Fruit fly (Drosophila melanogaster) whole organism, embryonic: ENCODE results near the gene Hph.

Experiments used
- Aef1 ChIP-seq: fragments of 200-800 bp; sonication (Bioruptor generic); IDR thresholded peaks from 3 replicates; pipeline ENCODE4 v1.3.6; 2022; ENCODE audit warnings: missing biosample characterization, missing genetic modification characterization
- BEAF-32 ChIP-seq: fragments of 200-800 bp; sonication (Bioruptor generic); optimal IDR thresholded peaks from 3 replicates; lab custom pipeline; 2017; ENCODE audit warnings: missing biosample characterization, missing genetic modification characterization, mild to moderate bottlenecking, moderate library complexity, missing genetic modification reagents
- CG10267 ChIP-seq: fragments of 200-800 bp; sonication (Bioruptor generic); optimal IDR thresholded peaks from 2 replicates; lab custom pipeline; 2018; ENCODE audit warnings: missing biosample characterization, mild to moderate bottlenecking, missing genetic modification characterization, moderate library complexity
- CG10462 ChIP-seq: fragments of 200-800 bp; sonication (Bioruptor generic); optimal IDR thresholded peaks from 2 replicates; lab custom pipeline; 2016; ENCODE audit warnings: missing biosample characterization, missing genetic modification characterization
- CG11398 ChIP-seq: fragments of 200-800 bp; sonication (Bioruptor generic); optimal IDR thresholded peaks from 2 replicates; lab custom pipeline; 2016; ENCODE audit warnings: missing biosample characterization, missing genetic modification characterization
- CG13624 ChIP-seq: fragments of 200-800 bp; sonication (Bioruptor generic); optimal IDR thresholded peaks from 2 replicates; lab custom pipeline; 2016; ENCODE audit warnings: missing biosample characterization, missing genetic modification characterization
- CG18262 ChIP-seq: fragments of 200-800 bp; optimal IDR thresholded peaks from 3 replicates; lab custom pipeline; 2019; ENCODE audit warnings: missing biosample characterization, mild to moderate bottlenecking, missing genetic modification characterization, moderate library complexity
- CG2120 ChIP-seq: fragments of 200-800 bp; sonication (Bioruptor generic); optimal IDR thresholded peaks from 3 replicates; lab custom pipeline; 2016; ENCODE audit warnings: missing biosample characterization, missing genetic modification characterization
- CG32767 ChIP-seq: fragments of 200-800 bp; sonication (Bioruptor generic); IDR thresholded peaks from 2 replicates; pipeline ENCODE4 v1.3.6; 2022; ENCODE audit warnings: missing biosample characterization, missing genetic modification characterization
- CG34376 ChIP-seq: fragments of 200-800 bp; sonication (Bioruptor generic); optimal IDR thresholded peaks from 2 replicates; lab custom pipeline; 2018; ENCODE audit warnings: missing biosample characterization, mild to moderate bottlenecking, missing genetic modification characterization
- CG42726 ChIP-seq: fragments of 200-800 bp; sonication (Bioruptor generic); IDR thresholded peaks from 2 replicates; pipeline ENCODE4 v1.3.6; 2022; ENCODE audit warnings: missing biosample characterization, missing genetic modification characterization; ENCODE audit not compliant: partially characterized antibody
- CG4328 ChIP-seq: fragments of 200-800 bp; sonication (Bioruptor generic); optimal IDR thresholded peaks from 3 replicates; lab custom pipeline; 2017; ENCODE audit warnings: missing biosample characterization, missing genetic modification reagents, missing genetic modification characterization
- CG4617 ChIP-seq: fragments of 200-800 bp; sonication (Bioruptor generic); optimal IDR thresholded peaks from 3 replicates; lab custom pipeline; 2016; ENCODE audit warnings: missing biosample characterization, missing genetic modification characterization, borderline replicate concordance
- CG4707 ChIP-seq: fragments of 200-800 bp; sonication (Bioruptor generic); optimal IDR thresholded peaks from 2 replicates; lab custom pipeline; 2018; ENCODE audit warnings: missing biosample characterization, mild to moderate bottlenecking, missing genetic modification characterization, moderate library complexity
- CG4730 ChIP-seq: fragments of 200-800 bp; sonication (Bioruptor generic); IDR thresholded peaks from 2 replicates; pipeline ENCODE4 v1.3.6; 2022; ENCODE audit warnings: missing biosample characterization, missing genetic modification characterization
- CG5953 ChIP-seq: fragments of 200-800 bp; sonication (Bioruptor generic); IDR thresholded peaks from 2 replicates; pipeline ENCODE4 v1.3.6; 2022; ENCODE audit warnings: missing biosample characterization, missing genetic modification characterization
- Dek ChIP-seq: fragments of 200-800 bp; sonication (Bioruptor generic); optimal IDR thresholded peaks from 3 replicates; lab custom pipeline; 2019; ENCODE audit warnings: missing biosample characterization, mild to moderate bottlenecking, missing genetic modification characterization, moderate library complexity
- Elba2 ChIP-seq: fragments of 200-800 bp; sonication (Bioruptor generic); optimal IDR thresholded peaks from 3 replicates; lab custom pipeline; 2016; ENCODE audit warnings: missing biosample characterization, missing genetic modification characterization
- HHEX ChIP-seq: fragments of 200-800 bp; sonication (Bioruptor generic); optimal IDR thresholded peaks from 3 replicates; lab custom pipeline; 2017; ENCODE audit warnings: missing biosample characterization, mild to moderate bottlenecking, missing genetic modification characterization, missing genetic modification reagents
- HLH4C ChIP-seq: fragments of 200-800 bp; sonication (Bioruptor generic); IDR thresholded peaks from 3 replicates; pipeline ENCODE4 v1.3.6; 2022; ENCODE audit warnings: missing biosample characterization, missing genetic modification characterization; ENCODE audit not compliant: partially characterized antibody
- HLHmδ ChIP-seq: fragments of 200-800 bp; sonication (Bioruptor generic); optimal IDR thresholded peaks from 2 replicates; lab custom pipeline; 2018; ENCODE audit warnings: missing biosample characterization, mild to moderate bottlenecking, missing genetic modification characterization, moderate library complexity
- Kr ChIP-seq: fragments of 200-800 bp; sonication (Bioruptor generic); optimal IDR thresholded peaks from 2 replicates; lab custom pipeline; 2017; ENCODE audit warnings: missing biosample characterization, mild to moderate bottlenecking, missing genetic modification characterization
- MBD-R2 ChIP-seq: fragments of 200-800 bp; sonication (Bioruptor generic); IDR thresholded peaks from 2 replicates; pipeline ENCODE4 v1.3.6; 2022; ENCODE audit warnings: missing biosample characterization, missing genetic modification characterization
- NC2α ChIP-seq: fragments of 200-800 bp; sonication (Bioruptor generic); optimal IDR thresholded peaks from 2 replicates; lab custom pipeline; 2016; ENCODE audit warnings: missing biosample characterization, missing genetic modification characterization
- NfI ChIP-seq: fragments of 200-800 bp; sonication (Bioruptor generic); optimal IDR thresholded peaks from 3 replicates; lab custom pipeline; 2018; ENCODE audit warnings: missing biosample characterization, mild to moderate bottlenecking, missing genetic modification characterization, moderate library complexity
- Rx ChIP-seq: fragments of 200-800 bp; sonication (Bioruptor generic); IDR thresholded peaks from 2 replicates; pipeline ENCODE4 v1.3.6; 2022; ENCODE audit warnings: missing biosample characterization, missing genetic modification characterization
- Xrp1 ChIP-seq: fragments of 200-800 bp; sonication (Bioruptor generic); IDR thresholded peaks from 2 replicates; pipeline ENCODE4 v1.3.6; 2022; ENCODE audit warnings: missing biosample characterization, missing genetic modification characterization
- cato ChIP-seq: fragments of 200-800 bp; sonication (Bioruptor generic); optimal IDR thresholded peaks from 2 replicates; lab custom pipeline; 2016; ENCODE audit warnings: missing biosample characterization, missing genetic modification characterization, borderline replicate concordance
- corto ChIP-seq: fragments of 200-800 bp; sonication (Bioruptor generic); optimal IDR thresholded peaks from 2 replicates; lab custom pipeline; 2016; ENCODE audit warnings: missing biosample characterization, mild to moderate bottlenecking, missing genetic modification characterization, moderate library complexity
- crol ChIP-seq: fragments of 200-800 bp; sonication (Bioruptor generic); IDR thresholded peaks from 2 replicates; pipeline ENCODE4 v1.3.6; 2022; ENCODE audit warnings: missing biosample characterization, missing genetic modification characterization
- da ChIP-seq: fragments of 200-800 bp; sonication (Bioruptor generic); optimal IDR thresholded peaks from 2 replicates; lab custom pipeline; 2016; ENCODE audit warnings: missing biosample characterization, missing genetic modification characterization
- fru ChIP-seq: fragments of >200 bp; optimal IDR thresholded peaks from 2 replicates; lab custom pipeline; 2017
- gcm2 ChIP-seq: fragments of 200-800 bp; sonication (Bioruptor generic); optimal IDR thresholded peaks from 2 replicates; lab custom pipeline; 2016; ENCODE audit warnings: missing biosample characterization, missing genetic modification characterization
- gfzf ChIP-seq: fragments of 200-800 bp; sonication (Bioruptor generic); optimal IDR thresholded peaks from 2 replicates; lab custom pipeline; 2016; ENCODE audit warnings: missing biosample characterization, mild to moderate bottlenecking, missing genetic modification characterization, moderate library complexity
- nerfin-1 ChIP-seq: fragments of 200-800 bp; sonication (Bioruptor generic); optimal IDR thresholded peaks from 3 replicates; lab custom pipeline; 2019; ENCODE audit warnings: missing biosample characterization, mild to moderate bottlenecking, missing genetic modification characterization, moderate library complexity
- odd ChIP-seq: fragments of 200-800 bp; sonication (Bioruptor generic); optimal IDR thresholded peaks from 2 replicates; lab custom pipeline; 2017; ENCODE audit warnings: missing biosample characterization, mild to moderate bottlenecking, missing genetic modification characterization
- pb ChIP-seq: fragments of 200-800 bp; sonication (Bioruptor generic); optimal IDR thresholded peaks from 3 replicates; lab custom pipeline; 2016; ENCODE audit warnings: missing biosample characterization, missing genetic modification characterization
- pfk ChIP-seq: fragments of 200-800 bp; sonication (Bioruptor generic); optimal IDR thresholded peaks from 2 replicates; lab custom pipeline; 2018; ENCODE audit warnings: missing biosample characterization, mild to moderate bottlenecking, missing genetic modification characterization, moderate library complexity
- psq ChIP-seq: fragments of 200-800 bp; sonication (Bioruptor generic); optimal IDR thresholded peaks from 2 replicates; lab custom pipeline; 2017; ENCODE audit warnings: missing biosample characterization, missing genetic modification characterization
- ro ChIP-seq: fragments of 200-800 bp; sonication (Bioruptor generic); IDR thresholded peaks from 2 replicates; pipeline ENCODE4 v1.3.6; 2022; ENCODE audit warnings: missing biosample characterization, missing genetic modification characterization
- sens-2 ChIP-seq: fragments of 200-800 bp; sonication (Bioruptor generic); IDR thresholded peaks from 2 replicates; pipeline ENCODE4 v1.3.6; 2022; ENCODE audit warnings: missing biosample characterization, missing genetic modification characterization
- seq ChIP-seq: fragments of 200-800 bp; sonication (Bioruptor generic); IDR thresholded peaks from 2 replicates; pipeline ENCODE4 v1.3.6; 2022; ENCODE audit warnings: missing biosample characterization, missing genetic modification characterization
- sima ChIP-seq: fragments of 200-800 bp; sonication (Bioruptor generic); optimal IDR thresholded peaks from 2 replicates; lab custom pipeline; 2016; ENCODE audit warnings: missing biosample characterization, missing genetic modification characterization
- sob ChIP-seq: fragments of 200-800 bp; sonication (Bioruptor generic); IDR thresholded peaks from 2 replicates; pipeline ENCODE4 v1.3.6; 2022; ENCODE audit warnings: missing biosample characterization, missing genetic modification characterization
- sqz ChIP-seq: fragments of 200-800 bp; sonication (Bioruptor generic); optimal IDR thresholded peaks from 3 replicates; lab custom pipeline; 2018; ENCODE audit warnings: missing biosample characterization, mild to moderate bottlenecking, missing genetic modification characterization
- sr ChIP-seq: fragments of 200-800 bp; sonication (Bioruptor generic); IDR thresholded peaks from 3 replicates; pipeline ENCODE4 v1.3.6; 2022; ENCODE audit warnings: missing biosample characterization, missing genetic modification characterization
- tll ChIP-seq, 2 experiments: fragments of 200-800 bp in 1 of 2; fragments of >200 bp in 1 of 2; sonication (Bioruptor generic) in 1 of 2; optimal IDR thresholded peaks; 2 replicates each; lab custom pipeline; 2017 to 2019; ENCODE audit warnings: missing biosample characterization in 2 of 2, missing genetic modification characterization in 2 of 2, mild to moderate bottlenecking in 1 of 2, moderate library complexity in 1 of 2
- zf30C ChIP-seq: fragments of 200-800 bp; sonication (Bioruptor generic); optimal IDR thresholded peaks from 3 replicates; lab custom pipeline; 2018; ENCODE audit warnings: missing biosample characterization, mild to moderate bottlenecking, missing genetic modification characterization

Gene Hph

dm6 chr3R:5263311-5264250 lies 6.7 kb downstream of the Hph start (continued):
- TF ChIP-seq gcm2 (GFP tag; lab: Kevin White, UChicago) (peak; percentile 11), CG10267 (peak; percentile 83), CG4617 (GFP tag; lab: Kevin White, UChicago) (peak; percentile 17), sqz (peak; percentile 80), CG42726 (GFP tag; lab: Robert Waterston, UW) (no peak), NC2α (no peak), CG11398 (GFP tag; lab: Kevin White, UChicago) (no peak), Elba2 (GFP tag; lab: Kevin White, UChicago) (no peak), pb (GFP tag; lab: Kevin White, UChicago) (no peak), CG13624 (GFP tag; lab: Kevin White, UChicago) (peak; percentile 9), ro (GFP tag; lab: Robert Waterston, UW) (no peak; the same call in 1 of the 2 replicates), MBD-R2 (GFP tag; lab: Robert Waterston, UW) (peak; percentile 36; the same call in 1 of the 2 replicates), sr (GFP tag; lab: Robert Waterston, UW) (peak; percentile 100), da (GFP tag; lab: Kevin White, UChicago) (no peak), zf30C (peak; percentile 92), CG4328 (peak; percentile 88), psq (peak; percentile 79), CG18262 (tag; lab: Kevin White, UChicago) (peak; percentile 92), HLH4C (GFP tag; lab: Robert Waterston, UW) (no peak), cato (GFP tag; lab: Kevin White, UChicago) (no peak), Kr (peak; percentile 37), crol (GFP tag; lab: Robert Waterston, UW) (peak; percentile 91), Rx (GFP tag; lab: Robert Waterston, UW) (peak; percentile 42; the same call in 1 of the 2 replicates), Aef1 (GFP tag; lab: Robert Waterston, UW) (peak; percentile 71; the same call in 2 of the 3 replicates), Dek (peak; percentile 78), gfzf (GFP tag; lab: Kevin White, UChicago) (no peak), CG4707 (GFP tag; lab: Kevin White, UChicago) (peak; percentile 35), odd (peak; percentile 89), CG5953 (GFP tag; lab: Robert Waterston, UW) (no peak; the same call in 1 of the 2 replicates), pfk (GFP tag; lab: Kevin White, UChicago) (no peak), sob (GFP tag; lab: Robert Waterston, UW) (peak; percentile 63; the same call in 1 of the 2 replicates), sens-2 (no peak), CG10462 (peak; percentile 60), seq (GFP tag; lab: Robert Waterston, UW) (peak; percentile 79), Xrp1 (GFP tag; lab: Robert Waterston, UW) (peak; percentile 74), tll (GFP tag; optimal IDR thresholded peaks at IDR 0.05; lab: Kevin White, UChicago) (no peak), CG2120 (GFP tag; lab: Kevin White, UChicago) (peak; percentile 34), NfI (GFP tag; lab: Kevin White, UChicago) (peak; percentile 80), HHEX (GFP tag; lab: Kevin White, UChicago) (peak; percentile 88), nerfin-1 (tag; lab: Kevin White, UChicago) (peak; percentile 71), sima (GFP tag; lab: Kevin White, UChicago) (no peak), CG32767 (GFP tag; lab: Robert Waterston, UW) (peak; percentile 81), fru (lab: Kevin White, UChicago) (no peak), corto (GFP tag; lab: Kevin White, UChicago) (no peak), CG4730 (peak; percentile 55), HLHmδ (GFP tag; lab: Kevin White, UChicago) (no peak), CG34376 (GFP tag; lab: Kevin White, UChicago) (no peak), BEAF-32 (GFP tag; lab: Kevin White, UChicago) (no peak)
